Worm (Caenorhabditis elegans): ENCODE data around the gene let-2.

The let-2 gene

ce11 chrX:16331932-16332485 lies 57.1 kb downstream of the let-2 start, which contains the start of gene taf-3:
Gene taf-3, plus strand, starts transcription at chrX:16332435.
- TF ChIP-seq pes-1 (GFP tag; IDR thresholded peaks at IDR 0.05): no peak
- no peak for TF ChIP-seq ceh-13 (GFP tag; optimal IDR thresholded peaks at IDR 0.05)
- TF ChIP-seq hmg-4 (GFP tag; optimal IDR thresholded peaks at IDR 0.05): no peak
- TF ChIP-seq F13C5.2 (tag; optimal IDR thresholded peaks at IDR 0.05): peak; percentile 22
- TF ChIP-seq tbx-11 (GFP tag; IDR thresholded peaks at IDR 0.05): no peak

- TF ChIP-seq ceh-36 (tag; optimal IDR thresholded peaks at IDR 0.05) (no peak), hnd-1 (tag; optimal IDR thresholded peaks at IDR 0.05) (no peak), tra-4 (tag; optimal IDR thresholded peaks at IDR 0.05) (no peak), hmg-4 (GFP tag; optimal IDR thresholded peaks at IDR 0.05) (no peak), tbx-11 (GFP tag; IDR thresholded peaks at IDR 0.05) (no peak), hmbx-1 (tag; optimal IDR thresholded peaks at IDR 0.05) (no peak), tbx-37 (GFP tag; conservative IDR thresholded peaks at IDR 0.05) (no peak), B0310.2 (tag; optimal IDR thresholded peaks at IDR 0.05) (no peak), pes-1 (GFP tag; IDR thresholded peaks at IDR 0.05) (no peak), sea-1 (GFP tag; conservative IDR thresholded peaks at IDR 0.05) (no peak), scrt-1 (GFP tag; IDR thresholded peaks at IDR 0.05) (no peak)
Measured at ce11 chrX:16331425-16331824, 57.7 kb downstream of the let-2 start.
